Worm (Caenorhabditis elegans): ENCODE measurements around the gene smf-3.
A peak's percentile ranks its signal among the peaks of the same experiment; 100 is the strongest.

DNA sequence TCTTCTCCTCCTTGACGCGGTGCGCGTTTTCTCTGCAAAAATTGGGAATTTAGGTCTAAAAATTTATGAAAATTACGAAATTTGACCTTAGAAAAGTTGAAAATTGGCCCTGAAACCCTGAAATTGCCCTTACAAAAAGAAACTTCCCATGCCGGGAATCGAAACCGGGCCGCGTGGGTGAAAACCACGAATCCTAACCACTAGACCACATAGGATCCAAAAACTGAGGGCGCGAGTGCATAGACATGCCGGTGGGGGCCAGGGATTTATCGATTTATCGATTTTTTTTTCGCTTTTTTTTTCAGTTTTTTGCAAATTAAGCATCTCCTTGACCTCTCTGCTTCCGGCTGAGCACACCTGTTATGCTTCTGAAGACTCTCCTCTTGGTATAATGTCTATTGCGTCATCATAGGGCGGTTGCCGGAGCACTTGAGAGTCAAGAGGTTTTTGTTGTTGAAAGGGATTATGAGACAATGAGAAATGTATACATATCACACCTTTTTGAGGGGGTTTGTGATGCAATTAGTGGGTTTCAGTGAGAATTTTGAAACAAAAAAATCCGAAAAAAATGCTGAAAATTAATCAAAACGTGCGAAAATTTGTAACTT lies 21.1 kb downstream of the smf-3 start:
- peak; percentile 78; the same call in 1 of the 2 replicates for TF ChIP-seq flt-1 (GFP tag; IDR thresholded peaks at IDR 0.05)
- peak; percentile 99 for TF ChIP-seq T22C8.4 (GFP tag; IDR thresholded peaks at IDR 0.05)
- no peak for TF ChIP-seq cog-1 (tag; optimal IDR thresholded peaks at IDR 0.05)
- peak; percentile 84 for TF ChIP-seq tab-1 (GFP tag; IDR thresholded peaks at IDR 0.05)
- TF ChIP-seq med-1 (GFP tag; optimal IDR thresholded peaks at IDR 0.05; ENCODE audit: insufficient read depth), result no peak
- peak; percentile 72 for TF ChIP-seq ref-1 (GFP tag; conservative IDR thresholded peaks at IDR 0.05)
- TF ChIP-seq ztf-23 (GFP tag; IDR thresholded peaks at IDR 0.05), result peak; percentile 82
- TF ChIP-seq klf-2 (GFP tag; conservative IDR thresholded peaks at IDR 0.05), result peak; percentile 72; the same call in 1 of the 2 replicates
